Worm (Caenorhabditis elegans) whole organism, early embryonic: ENCODE measurements around the gene F47B10.5.

Experiments
- B0310.2 ChIP-seq: sonication (generic microtip); optimal IDR thresholded peaks from 2 replicates; lab custom pipeline; 2016; ENCODE audit warnings: mild to moderate bottlenecking, missing genetic modification characterization, missing compliant biosample characterization
- F13C5.2 ChIP-seq: sonication (generic microtip); optimal IDR thresholded peaks from 2 replicates; lab custom pipeline; 2017; ENCODE audit warnings: mild to moderate bottlenecking, missing genetic modification characterization, inconsistent platforms, missing compliant biosample characterization
- aly-1 ChIP-seq: sonication (generic microtip); optimal IDR thresholded peaks from 2 replicates; lab custom pipeline; 2016; ENCODE audit warnings: missing genetic modification characterization, missing compliant biosample characterization
- ama-1 ChIP-seq: fragments of 150-350 bp; optimal IDR thresholded peaks from 2 replicates; lab custom pipeline; 2014
- ceh-13 ChIP-seq: fragments of 200-800 bp; sonication (Bioruptor generic); optimal IDR thresholded peaks from 2 replicates; lab custom pipeline; 2018; ENCODE audit warnings: mild to moderate bottlenecking, missing genetic modification characterization, missing compliant biosample characterization
- ceh-36 ChIP-seq: sonication (generic microtip); optimal IDR thresholded peaks from 2 replicates; lab custom pipeline; 2016; ENCODE audit warnings: missing genetic modification characterization, inconsistent platforms, missing compliant biosample characterization
- ets-7 ChIP-seq: sonication (generic microtip); optimal IDR thresholded peaks from 2 replicates; lab custom pipeline; 2016; ENCODE audit warnings: missing genotype, missing genetic modification characterization, missing compliant biosample characterization
- flt-1 ChIP-seq: fragments of 200-800 bp; sonication (Bioruptor generic); IDR thresholded peaks from 2 replicates; pipeline ENCODE4 v1.3.6; 2022; ENCODE audit warnings: missing genetic modification characterization, missing compliant biosample characterization
- hmbx-1 ChIP-seq: sonication (generic microtip); optimal IDR thresholded peaks from 2 replicates; lab custom pipeline; 2016; ENCODE audit warnings: mild to moderate bottlenecking, missing genetic modification characterization, missing compliant biosample characterization
- hmg-4 ChIP-seq: fragments of 200-800 bp; sonication (Bioruptor generic); optimal IDR thresholded peaks from 2 replicates; lab custom pipeline; 2018; ENCODE audit warnings: mild to moderate bottlenecking, missing genetic modification characterization, missing compliant biosample characterization
- hnd-1 ChIP-seq: sonication (generic microtip); optimal IDR thresholded peaks from 2 replicates; lab custom pipeline; 2016; ENCODE audit warnings: missing genetic modification characterization, missing compliant biosample characterization
- pes-1 ChIP-seq: fragments of 200-800 bp; sonication (Bioruptor generic); IDR thresholded peaks from 2 replicates; pipeline ENCODE4 v1.3.6; 2022; ENCODE audit warnings: missing genetic modification reagents, missing genetic modification characterization, missing compliant biosample characterization
- scrt-1 ChIP-seq: fragments of 200-800 bp; sonication (Bioruptor generic); IDR thresholded peaks from 2 replicates; pipeline ENCODE4 v1.3.6; 2022; ENCODE audit warnings: missing genetic modification characterization, missing compliant biosample characterization
- sea-1 ChIP-seq: fragments of 200-800 bp; sonication (Bioruptor generic); conservative IDR thresholded peaks from 2 replicates; pipeline ENCODE4 v1.3.6; 2022; ENCODE audit warnings: missing genetic modification characterization, missing compliant biosample characterization
- tbx-11 ChIP-seq: fragments of 200-800 bp; sonication (Bioruptor generic); IDR thresholded peaks from 2 replicates; pipeline ENCODE4 v1.3.6; 2022; ENCODE audit warnings: missing genetic modification characterization, missing compliant biosample characterization
- tbx-37 ChIP-seq: fragments of 200-800 bp; sonication (Bioruptor generic); conservative IDR thresholded peaks from 2 replicates; pipeline ENCODE4 v1.3.6; 2022; ENCODE audit warnings: missing genetic modification reagents, missing genetic modification characterization, missing compliant biosample characterization
- tra-4 ChIP-seq: sonication (generic microtip); optimal IDR thresholded peaks from 2 replicates; lab custom pipeline; 2017; ENCODE audit warnings: missing genetic modification characterization, missing compliant biosample characterization

F47B10.5 gene

DNA sequence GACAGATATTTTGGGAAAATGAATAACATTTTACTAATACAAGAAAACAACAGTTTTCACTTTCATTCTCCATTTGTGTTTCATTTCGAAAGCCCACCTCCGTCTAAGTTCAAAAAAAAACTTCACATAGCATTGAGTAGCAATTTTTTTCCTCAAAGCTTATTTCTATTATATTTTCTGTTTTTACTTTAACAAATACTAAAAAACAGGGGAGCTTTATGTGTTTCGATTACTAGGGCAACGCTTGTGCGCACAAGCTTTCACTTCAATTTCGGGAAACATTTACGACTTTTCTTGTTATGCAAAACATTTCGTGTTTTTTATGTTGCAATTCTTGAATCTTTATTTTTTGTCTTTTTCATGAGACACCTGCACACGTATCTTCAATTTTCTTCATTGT lies 4.5 kb downstream of the F47B10.5 start, which contains the start of gene T21E8.5:
Gene T21E8.5 (plus strand): TSS at position 301 of the 400 bp plus-strand sequence.
- TF ChIP-seq tbx-37 (GFP tag; lab: Robert Waterston, UW), result no peak
- TF ChIP-seq hmbx-1 (tag; lab: Kevin White, UChicago), result no peak

DNA sequence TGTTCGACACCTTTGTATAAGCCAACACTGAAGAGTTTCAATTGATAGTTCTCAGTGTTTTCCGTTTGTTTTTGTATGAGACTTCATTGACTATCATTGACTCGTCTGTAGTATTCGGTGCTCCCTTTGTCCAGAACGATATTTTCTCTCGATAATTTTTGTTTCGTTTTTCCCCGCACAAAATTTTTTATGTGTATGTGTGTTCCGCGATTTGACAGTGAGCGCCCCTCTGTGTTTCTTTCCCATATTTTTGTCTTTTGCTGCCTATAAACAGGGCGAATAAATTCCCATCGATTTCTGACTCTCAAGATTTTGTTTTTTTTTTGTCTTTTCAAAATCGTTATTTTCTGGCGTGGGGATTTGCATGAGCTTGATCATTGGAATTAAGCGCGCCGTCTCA lies 7.2 kb downstream of the F47B10.5 start, which contains the start of gene T21E8.7:
Gene T21E8.7 (plus strand): TSS at position 301 of the 400 bp plus-strand sequence.
- no peak for TF ChIP-seq pes-1 (GFP tag; lab: Robert Waterston, UW)
- no peak for TF ChIP-seq scrt-1 (GFP tag; lab: Robert Waterston, UW)
- no peak for TF ChIP-seq ama-1
- TF ChIP-seq aly-1 (tag; lab: Kevin White, UChicago), result no peak
- no peak for TF ChIP-seq tbx-11 (GFP tag; lab: Robert Waterston, UW)
- TF ChIP-seq ets-7 (tag; lab: Kevin White, UChicago), result no peak
- TF ChIP-seq hmbx-1 (tag; lab: Kevin White, UChicago), result no peak
- no peak for TF ChIP-seq flt-1 (GFP tag; lab: Robert Waterston, UW)
- no peak for TF ChIP-seq hmg-4 (GFP tag; lab: Kevin White, UChicago)
- no peak for TF ChIP-seq tbx-37 (GFP tag; lab: Robert Waterston, UW)
- TF ChIP-seq B0310.2 (tag; lab: Kevin White, UChicago), result no peak
- no peak for TF ChIP-seq tra-4 (tag; lab: Kevin White, UChicago)

DNA sequence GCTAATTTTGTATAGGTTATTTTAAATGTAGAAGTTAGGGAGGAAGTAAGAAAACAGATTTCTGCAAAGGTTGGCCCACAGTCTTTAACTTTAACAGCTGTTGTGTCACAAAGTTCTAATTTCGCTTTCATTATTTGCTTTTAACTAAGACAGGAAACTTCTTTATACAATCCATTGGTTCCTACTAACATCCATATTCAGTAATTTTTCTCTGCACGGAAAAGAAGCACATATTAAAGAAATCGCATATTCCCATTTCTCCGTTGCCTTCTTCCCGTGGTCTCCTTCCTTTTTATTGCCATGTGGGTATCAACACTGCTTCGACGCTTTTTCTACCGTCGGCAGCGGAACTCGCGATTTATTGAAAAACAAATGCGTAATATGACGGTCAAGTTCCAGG lies 8.4 kb downstream of the F47B10.5 start, which contains the start of gene T21E8.6:
Gene T21E8.6 (plus strand): TSS at position 301 of the 400 bp plus-strand sequence.
- no peak for TF ChIP-seq pes-1 (GFP tag; lab: Robert Waterston, UW)
- TF ChIP-seq hmg-4 (GFP tag; lab: Kevin White, UChicago), result no peak
- no peak for TF ChIP-seq sea-1 (GFP tag; lab: Robert Waterston, UW)
- TF ChIP-seq tbx-37 (GFP tag; lab: Robert Waterston, UW), result no peak
- no peak for TF ChIP-seq ceh-13 (GFP tag; lab: Kevin White, UChicago)
- TF ChIP-seq tra-4 (tag; lab: Kevin White, UChicago), result no peak
- TF ChIP-seq flt-1 (GFP tag; lab: Robert Waterston, UW), result no peak
- no peak for TF ChIP-seq scrt-1 (GFP tag; lab: Robert Waterston, UW)
- no peak for TF ChIP-seq ama-1
- TF ChIP-seq hmbx-1 (tag; lab: Kevin White, UChicago), result no peak
- TF ChIP-seq hnd-1 (tag; lab: Kevin White, UChicago), result no peak
- TF ChIP-seq aly-1 (tag; lab: Kevin White, UChicago), result no peak
- TF ChIP-seq ets-7 (tag; lab: Kevin White, UChicago), result no peak
- TF ChIP-seq B0310.2 (tag; lab: Kevin White, UChicago), result no peak
- no peak for TF ChIP-seq tbx-11 (GFP tag; lab: Robert Waterston, UW)
- no peak for TF ChIP-seq F13C5.2 (tag; lab: Kevin White, UChicago)
- TF ChIP-seq ceh-36 (tag; lab: Kevin White, UChicago), result no peak

DNA sequence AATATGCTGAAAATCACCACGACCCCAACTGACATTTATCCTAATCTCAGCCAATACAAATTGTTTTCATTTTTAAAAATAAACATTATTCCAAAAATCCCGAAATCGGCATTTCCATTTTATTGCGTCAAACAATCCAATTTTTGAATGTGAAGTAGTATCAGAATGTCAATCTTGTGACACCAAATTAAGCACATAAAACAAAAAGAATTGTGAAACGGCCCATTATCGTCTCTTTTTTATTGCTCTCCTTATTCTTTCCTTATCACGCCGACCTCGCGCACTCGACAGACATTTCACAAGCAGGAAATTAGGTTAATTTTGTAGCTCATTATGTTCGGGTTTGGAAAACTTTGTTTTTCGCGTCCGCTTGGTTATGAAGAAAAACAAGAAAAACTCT lies 9.8 kb downstream of the F47B10.5 start, which contains the start of gene T21E8.4:
Gene T21E8.4 (plus strand): TSS at position 301 of the 400 bp plus-strand sequence.
- TF ChIP-seq pes-1 (GFP tag; lab: Robert Waterston, UW) (no peak), flt-1 (GFP tag; lab: Robert Waterston, UW) (no peak), B0310.2 (tag; lab: Kevin White, UChicago) (no peak), ceh-36 (tag; lab: Kevin White, UChicago) (no peak), tbx-11 (GFP tag; lab: Robert Waterston, UW) (no peak), ama-1 (no peak), ceh-13 (GFP tag; lab: Kevin White, UChicago) (no peak), sea-1 (GFP tag; lab: Robert Waterston, UW) (no peak), tra-4 (tag; lab: Kevin White, UChicago) (no peak)

DNA sequence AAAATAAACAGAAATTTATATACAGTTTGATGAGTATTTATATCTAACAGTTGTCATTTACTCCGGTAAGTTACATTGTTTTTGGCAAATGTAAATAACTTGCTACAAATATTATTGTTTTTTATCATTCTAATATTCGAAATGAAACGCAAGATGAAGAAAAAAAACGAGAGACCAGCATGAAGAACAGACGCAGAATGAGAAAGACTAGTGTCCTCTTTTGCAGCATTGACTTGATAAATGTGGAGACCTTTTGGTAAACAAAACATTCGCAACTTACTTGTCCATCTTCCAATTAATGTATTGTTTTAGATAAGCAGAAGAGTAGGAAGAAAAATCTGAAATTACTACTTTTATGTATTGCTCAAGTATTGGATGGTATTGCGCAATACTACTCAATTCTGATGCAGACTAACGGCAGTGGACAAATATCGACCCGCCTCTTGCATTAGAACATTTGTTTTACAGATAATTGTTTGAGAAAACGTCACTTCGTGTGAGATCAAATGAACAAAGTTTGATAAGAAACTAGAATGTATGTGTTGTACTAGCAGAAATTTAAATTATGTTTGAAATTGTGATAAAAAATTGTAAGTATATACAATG lies 13.1 kb downstream of the F47B10.5 start, which contains the start of gene pgp-6:
Gene pgp-6 (minus strand): TSS at position 288 of the 606 bp plus-strand sequence.
- TF ChIP-seq ceh-36 (tag; lab: Kevin White, UChicago) (no peak), hnd-1 (tag; lab: Kevin White, UChicago) (no peak), tbx-37 (GFP tag; lab: Robert Waterston, UW) (no peak), F13C5.2 (tag; lab: Kevin White, UChicago) (no peak), scrt-1 (GFP tag; lab: Robert Waterston, UW) (no peak), tbx-11 (GFP tag; lab: Robert Waterston, UW) (no peak)

DNA sequence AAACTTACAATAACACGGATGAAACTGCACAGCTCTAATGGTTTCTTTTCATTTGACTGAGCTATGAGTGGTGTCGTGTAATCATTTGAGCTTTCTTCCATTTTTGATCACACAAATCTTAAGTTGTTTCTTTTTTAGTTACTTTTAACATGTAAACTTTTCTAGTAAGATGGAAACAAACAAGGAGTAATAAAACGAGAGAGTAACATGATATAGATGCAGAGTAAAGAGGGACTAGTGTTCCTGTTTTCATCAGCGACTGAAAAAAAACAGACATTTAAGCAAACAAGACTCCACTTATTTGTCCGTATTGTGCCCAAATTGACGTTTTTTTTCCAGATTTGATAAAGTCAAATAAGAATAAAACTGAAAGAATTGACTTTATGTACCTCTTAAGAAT lies 20.2 kb downstream of the F47B10.5 start, which contains the start of gene pgp-7:
Gene pgp-7 (minus strand): TSS at position 101 of the 400 bp plus-strand sequence.
- no peak for TF ChIP-seq flt-1 (GFP tag; lab: Robert Waterston, UW)
- no peak for TF ChIP-seq F13C5.2 (tag; lab: Kevin White, UChicago)

DNA sequence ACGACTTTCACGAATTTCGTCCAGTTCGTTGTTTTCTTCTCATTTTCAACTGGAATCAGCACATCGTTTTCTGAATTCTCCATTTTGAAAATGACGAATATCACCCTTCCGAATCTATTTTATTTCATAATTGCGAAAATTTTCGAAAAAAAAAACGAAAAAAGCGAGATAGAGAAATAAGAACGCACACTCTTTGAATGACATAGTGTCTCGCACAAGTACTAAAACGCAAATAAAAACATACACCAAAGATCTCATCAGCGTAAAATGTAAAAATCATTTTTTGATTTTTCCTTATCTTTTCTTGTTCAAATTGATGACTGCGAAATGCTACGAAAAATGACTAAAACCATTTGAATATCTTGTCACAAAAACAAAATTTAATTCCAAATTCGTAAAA lies 26.0 kb downstream of the F47B10.5 start, which contains the start of gene pgp-8:
Gene pgp-8 (minus strand): TSS at position 101 of the 400 bp plus-strand sequence.
- TF ChIP-seq flt-1 (GFP tag; lab: Robert Waterston, UW), result no peak
- no peak for TF ChIP-seq ama-1
- no peak for TF ChIP-seq scrt-1 (GFP tag; lab: Robert Waterston, UW)
- no peak for TF ChIP-seq B0310.2 (tag; lab: Kevin White, UChicago)
- no peak for TF ChIP-seq hmg-4 (GFP tag; lab: Kevin White, UChicago)
- no peak for TF ChIP-seq sea-1 (GFP tag; lab: Robert Waterston, UW)
- TF ChIP-seq hmbx-1 (tag; lab: Kevin White, UChicago), result no peak
- TF ChIP-seq aly-1 (tag; lab: Kevin White, UChicago), result no peak
- TF ChIP-seq tra-4 (tag; lab: Kevin White, UChicago), result no peak
- no peak for TF ChIP-seq tbx-11 (GFP tag; lab: Robert Waterston, UW)
- no peak for TF ChIP-seq F13C5.2 (tag; lab: Kevin White, UChicago)
